Worm (Caenorhabditis elegans): ENCODE results near the gene C04B4.1.
"Not testable (repeated sequence)": the region's sequence is repeated elsewhere in the genome, so short reads cannot be mapped to it uniquely, and the experiment has no call there.

C04B4.1 gene

DNA sequence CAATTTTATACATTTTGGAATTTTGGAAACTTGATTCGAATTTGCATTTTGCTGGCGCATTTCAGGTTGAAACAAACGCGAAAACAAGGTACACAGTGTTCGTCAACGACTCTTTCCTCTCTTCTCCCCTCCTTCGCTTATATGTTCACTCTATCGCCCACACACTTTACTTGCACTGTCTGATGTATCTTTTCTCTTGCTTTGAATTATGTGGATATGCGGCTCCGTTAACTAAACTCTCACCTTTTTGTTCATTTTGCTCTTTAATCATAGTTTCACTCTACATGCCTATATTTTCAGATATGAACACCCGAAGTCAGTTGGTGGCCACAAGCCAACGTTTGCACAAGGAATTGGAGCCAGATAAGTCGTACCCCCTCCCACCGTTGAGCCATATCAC lies 13.7 kb downstream of the C04B4.1 start, which contains the start of gene W06D11.1:
Gene W06D11.1 (plus strand): TSS at position 301 of the 400 bp plus-strand sequence.
- TF ChIP-seq ceh-39 (tag; optimal IDR thresholded peaks at IDR 0.05) (no peak), tbx-8 (GFP tag; optimal IDR thresholded peaks at IDR 0.05) (no peak), unc-62 (GFP tag; optimal IDR thresholded peaks at IDR 0.05) (no peak), hlh-1 (tag; optimal IDR thresholded peaks at IDR 0.05) (no peak), nhr-12 (tag; optimal IDR thresholded peaks at IDR 0.05) (no peak), unc-39 (tag; optimal IDR thresholded peaks at IDR 0.05) (no peak), drap-1 (GFP tag; optimal IDR thresholded peaks at IDR 0.05) (no peak), nhr-28 (tag; optimal IDR thresholded peaks at IDR 0.05) (no peak), lin-32 (GFP tag; optimal IDR thresholded peaks at IDR 0.05) (no peak), nhr-76 (tag; optimal IDR thresholded peaks at IDR 0.05) (no peak), cnd-1 (tag; optimal IDR thresholded peaks at IDR 0.05) (no peak)

DNA sequence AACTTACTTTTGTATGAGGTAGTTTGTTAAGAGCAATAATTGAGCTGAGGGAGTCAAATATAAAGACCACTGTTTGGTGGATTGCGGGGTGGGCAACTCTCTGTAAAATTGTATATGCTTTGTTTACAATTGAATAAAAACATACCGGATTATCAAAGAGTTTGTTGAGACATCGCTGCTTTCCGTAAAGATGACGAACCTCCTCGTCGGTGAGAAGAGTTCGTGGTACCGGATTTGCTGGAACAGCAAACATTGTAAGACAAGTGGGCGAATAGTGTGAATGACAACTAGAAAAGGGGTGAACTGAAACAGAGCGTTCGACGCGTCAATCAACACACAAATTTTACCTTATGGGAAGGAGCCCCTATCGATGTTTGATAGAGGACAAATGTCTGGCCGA lies 15.8 kb downstream of the C04B4.1 start, which contains the start of gene W06D11.2:
Gene W06D11.2 (minus strand): TSS at position 339 of the 400 bp plus-strand sequence.
- no peak for TF ChIP-seq zip-8 (tag; optimal IDR thresholded peaks at IDR 0.05)
- no peak for TF ChIP-seq lin-13 (tag; optimal IDR thresholded peaks at IDR 0.05)
- TF ChIP-seq lin-32 (GFP tag; optimal IDR thresholded peaks at IDR 0.05): no peak
- no peak for TF ChIP-seq sptf-1 (tag; optimal IDR thresholded peaks at IDR 0.05)

ce11 chrX:12298324-12298723 lies 17.7 kb downstream of the C04B4.1 start, which contains the start of gene W06D11.3:
W06D11.3 (plus strand) TSS chrX:12298683.
- TF ChIP-seq nhr-28 (tag; optimal IDR thresholded peaks at IDR 0.05) (no peak), ztf-11 (tag; optimal IDR thresholded peaks at IDR 0.05) (no peak), ceh-39 (tag; optimal IDR thresholded peaks at IDR 0.05) (no peak), ces-1 (GFP tag; optimal IDR thresholded peaks at IDR 0.05) (no peak), pha-4 (tag; optimal IDR thresholded peaks at IDR 0.05) (no peak), nhr-2 (tag; optimal IDR thresholded peaks at IDR 0.05) (no peak), ceh-43 (GFP tag; optimal IDR thresholded peaks at IDR 0.05) (no peak)

- no peak for TF ChIP-seq nhr-28 (tag; optimal IDR thresholded peaks at IDR 0.05)
- TF ChIP-seq nhr-2 (tag; optimal IDR thresholded peaks at IDR 0.05): no peak
- no peak for TF ChIP-seq cnd-1 (tag; optimal IDR thresholded peaks at IDR 0.05)
- TF ChIP-seq unc-62 (GFP tag; optimal IDR thresholded peaks at IDR 0.05): no peak
- TF ChIP-seq mab-5 (tag; optimal IDR thresholded peaks at IDR 0.05): no peak
- TF ChIP-seq mep-1 (tag; optimal IDR thresholded peaks at IDR 0.05): no peak
- TF ChIP-seq unc-120 (tag; optimal IDR thresholded peaks at IDR 0.05; ENCODE audit: poor library complexity, severe bottlenecking): no peak
- no peak for TF ChIP-seq mls-2 (tag; optimal IDR thresholded peaks at IDR 0.05)
- no peak for TF ChIP-seq ceh-39 (tag; optimal IDR thresholded peaks at IDR 0.05)
- TF ChIP-seq M03D4.4 (tag; optimal IDR thresholded peaks at IDR 0.05): no peak
- no peak for TF ChIP-seq sptf-1 (tag; optimal IDR thresholded peaks at IDR 0.05)
- TF ChIP-seq elt-1 (tag; optimal IDR thresholded peaks at IDR 0.05; ENCODE audit: borderline replicate concordance, insufficient read depth): no peak
- no peak for TF ChIP-seq nhr-237 (tag; optimal IDR thresholded peaks at IDR 0.05)
- TF ChIP-seq sem-2 (GFP tag; optimal IDR thresholded peaks at IDR 0.05): no peak
- TF ChIP-seq nhr-12 (tag; optimal IDR thresholded peaks at IDR 0.05): no peak
- TF ChIP-seq snpc-4 (tag; optimal IDR thresholded peaks at IDR 0.05): no peak
- TF ChIP-seq tbx-8 (GFP tag; optimal IDR thresholded peaks at IDR 0.05): no peak
Measured at ce11 chrX:12299834-12300233, 19.3 kb downstream of the C04B4.1 start, which contains the start of gene W06D11.5. W06D11.5 (plus strand) TSS chrX:12300134.

ce11 chrX:12302755-12303154 lies 22.2 kb downstream of the C04B4.1 start, which contains the start of gene dot-1.3:
dot-1.3 (minus strand) TSS chrX:12302855.
- TF ChIP-seq bed-3 (GFP tag; optimal IDR thresholded peaks at IDR 0.05); unc-120 (tag; optimal IDR thresholded peaks at IDR 0.05; ENCODE audit: poor library complexity, severe bottlenecking); snpc-4 (tag; optimal IDR thresholded peaks at IDR 0.05): not testable (repeated sequence)

ce11 chrX:12304231-12304630 lies 23.7 kb downstream of the C04B4.1 start:
- TF ChIP-seq mab-5 (tag; optimal IDR thresholded peaks at IDR 0.05) (no peak), ceh-83 (GFP tag; optimal IDR thresholded peaks at IDR 0.05) (no peak), flh-1 (GFP tag; optimal IDR thresholded peaks at IDR 0.05) (no peak), lin-32 (GFP tag; optimal IDR thresholded peaks at IDR 0.05) (no peak), bed-3 (GFP tag; optimal IDR thresholded peaks at IDR 0.05) (no peak), lsy-2 (tag; optimal IDR thresholded peaks at IDR 0.05) (no peak), ztf-11 (tag; optimal IDR thresholded peaks at IDR 0.05) (no peak), mep-1 (tag; optimal IDR thresholded peaks at IDR 0.05) (no peak), nhr-28 (tag; optimal IDR thresholded peaks at IDR 0.05) (no peak), ceh-43 (GFP tag; optimal IDR thresholded peaks at IDR 0.05) (no peak), pha-4 (tag; optimal IDR thresholded peaks at IDR 0.05) (no peak), mls-2 (tag; optimal IDR thresholded peaks at IDR 0.05) (no peak), elt-1 (tag; optimal IDR thresholded peaks at IDR 0.05; ENCODE audit: borderline replicate concordance, insufficient read depth) (no peak), unc-39 (tag; optimal IDR thresholded peaks at IDR 0.05) (no peak)

Measured in whole organism, mixed stage, embryonic.